Fruit fly (Drosophila melanogaster) whole organism, embryonic: Measurements from ENCODE around the gene CG15221.

Experiments
- CG10321 ChIP-seq: fragments of 200-800 bp; sonication (Bioruptor generic); IDR thresholded peaks from 2 replicates; pipeline ENCODE4 v1.3.6; 2022; ENCODE audit warnings: missing biosample characterization, missing genetic modification characterization
- CG10462 ChIP-seq: fragments of 200-800 bp; sonication (Bioruptor generic); optimal IDR thresholded peaks from 2 replicates; lab custom pipeline; 2016; ENCODE audit warnings: missing biosample characterization, missing genetic modification characterization
- CG10959 ChIP-seq: fragments of 200-800 bp; sonication (Bioruptor generic); IDR thresholded peaks from 2 replicates; pipeline ENCODE4 v1.3.6; 2022; ENCODE audit warnings: missing biosample characterization, missing genetic modification characterization
- CG11093 ChIP-seq: fragments of 200-800 bp; sonication (Bioruptor generic); IDR thresholded peaks from 3 replicates; pipeline ENCODE4 v1.3.6; 2022; ENCODE audit warnings: missing biosample characterization, missing genetic modification characterization
- CG12769 ChIP-seq: fragments of 200-800 bp; sonication (Bioruptor generic); optimal IDR thresholded peaks from 2 replicates; lab custom pipeline; 2019; ENCODE audit warnings: missing biosample characterization, mild to moderate bottlenecking, missing genetic modification characterization, moderate library complexity
- CG14050 ChIP-seq: fragments of 200-800 bp; sonication (Bioruptor generic); IDR thresholded peaks from 3 replicates; pipeline ENCODE4 v1.3.6; 2022; ENCODE audit warnings: missing biosample characterization, missing genetic modification characterization
- CG1529 ChIP-seq: fragments of 200-800 bp; sonication (Bioruptor generic); optimal IDR thresholded peaks from 3 replicates; lab custom pipeline; 2018; ENCODE audit warnings: missing biosample characterization, missing genetic modification characterization
- CG1647 ChIP-seq: fragments of 200-800 bp; sonication (Bioruptor generic); optimal IDR thresholded peaks from 3 replicates; lab custom pipeline; 2016; ENCODE audit warnings: missing biosample characterization, missing genetic modification characterization
- CG16815 ChIP-seq: fragments of 200-800 bp; sonication (Bioruptor generic); optimal IDR thresholded peaks from 3 replicates; lab custom pipeline; 2017; ENCODE audit warnings: missing biosample characterization, mild to moderate bottlenecking, missing genetic modification characterization
- CG33213 ChIP-seq: fragments of 200-800 bp; sonication (Bioruptor generic); optimal IDR thresholded peaks from 3 replicates; lab custom pipeline; 2016; ENCODE audit warnings: missing biosample characterization, missing genetic modification characterization
- CG3407 ChIP-seq: fragments of 200-800 bp; sonication (Bioruptor generic); optimal IDR thresholded peaks from 2 replicates; lab custom pipeline; 2018; ENCODE audit warnings: missing biosample characterization, mild to moderate bottlenecking, missing genetic modification characterization
- CG3838 ChIP-seq: fragments of 200-800 bp; sonication (Bioruptor generic); optimal IDR thresholded peaks from 3 replicates; lab custom pipeline; 2016; ENCODE audit warnings: missing biosample characterization, missing genetic modification characterization
- CG5180 ChIP-seq: fragments of 200-800 bp; sonication (Bioruptor generic); optimal IDR thresholded peaks from 3 replicates; lab custom pipeline; 2017; ENCODE audit warnings: missing biosample characterization, missing genetic modification characterization, mild to moderate bottlenecking, moderate library complexity, missing genetic modification reagents
- CG5245 ChIP-seq: fragments of 200-800 bp; sonication (Bioruptor generic); optimal IDR thresholded peaks from 3 replicates; lab custom pipeline; 2016; ENCODE audit warnings: missing biosample characterization, missing genetic modification characterization
- CG5953 ChIP-seq: fragments of 200-800 bp; sonication (Bioruptor generic); IDR thresholded peaks from 2 replicates; pipeline ENCODE4 v1.3.6; 2022; ENCODE audit warnings: missing biosample characterization, missing genetic modification characterization
- CG6175 ChIP-seq: fragments of 200-800 bp; sonication (Bioruptor generic); IDR thresholded peaks from 3 replicates; pipeline ENCODE4 v1.3.6; 2022; ENCODE audit warnings: missing biosample characterization, missing genetic modification characterization
- CG6254 ChIP-seq: fragments of 200-800 bp; sonication (Bioruptor generic); optimal IDR thresholded peaks from 3 replicates; lab custom pipeline; 2017; ENCODE audit warnings: mild to moderate bottlenecking, missing biosample characterization, missing genetic modification reagents, missing genetic modification characterization
- CG9876 ChIP-seq: fragments of 200-800 bp; sonication (Bioruptor generic); optimal IDR thresholded peaks from 2 replicates; lab custom pipeline; 2016; ENCODE audit warnings: missing biosample characterization, missing genetic modification characterization
- Deaf1 ChIP-seq: fragments of 200-800 bp; optimal IDR thresholded peaks from 3 replicates; lab custom pipeline; 2019; ENCODE audit warnings: missing biosample characterization, mild to moderate bottlenecking, missing genetic modification characterization, moderate library complexity
- Elba2 ChIP-seq: fragments of 200-800 bp; sonication (Bioruptor generic); optimal IDR thresholded peaks from 3 replicates; lab custom pipeline; 2016; ENCODE audit warnings: missing biosample characterization, missing genetic modification characterization
- Fer2 ChIP-seq: fragments of 200-800 bp; sonication (Bioruptor generic); optimal IDR thresholded peaks from 2 replicates; lab custom pipeline; 2018; ENCODE audit warnings: missing biosample characterization, mild to moderate bottlenecking, missing genetic modification characterization, moderate library complexity
- Lhr ChIP-seq: fragments of 200-800 bp; sonication (Bioruptor generic); optimal IDR thresholded peaks from 3 replicates; lab custom pipeline; 2017; ENCODE audit warnings: mild to moderate bottlenecking, missing biosample characterization, missing genetic modification reagents, missing genetic modification characterization
- Med ChIP-seq: fragments of 200-800 bp; sonication (Bioruptor generic); peaks from one replicate; lab custom pipeline; 2016; ENCODE audit warnings: missing biosample characterization, missing genetic modification characterization, mild to moderate bottlenecking, inconsistent platforms, moderate library complexity
- Nf-YC ChIP-seq: fragments of 200-800 bp; optimal IDR thresholded peaks from 3 replicates; lab custom pipeline; 2019; ENCODE audit warnings: missing biosample characterization, mild to moderate bottlenecking, missing genetic modification characterization, moderate library complexity
- Oli ChIP-seq: fragments of 200-800 bp; sonication (Bioruptor generic); optimal IDR thresholded peaks from 2 replicates; lab custom pipeline; 2018; ENCODE audit warnings: missing biosample characterization, mild to moderate bottlenecking, missing genetic modification characterization, moderate library complexity
- Opbp ChIP-seq: fragments of 200-800 bp; sonication (Bioruptor generic); IDR thresholded peaks from 3 replicates; pipeline ENCODE4 v1.3.6; 2022; ENCODE audit warnings: missing biosample characterization, missing genetic modification characterization; ENCODE audit not compliant: partially characterized antibody
- Optix ChIP-seq: fragments of 200-800 bp; sonication (Bioruptor generic); IDR thresholded peaks from 3 replicates; pipeline ENCODE4 v1.3.6; 2022; ENCODE audit warnings: missing biosample characterization, missing genetic modification characterization
- Poxn ChIP-seq: fragments of 200-800 bp; sonication (Bioruptor generic); IDR thresholded peaks from 2 replicates; pipeline ENCODE4 v1.3.6; 2022; ENCODE audit warnings: missing biosample characterization, missing genetic modification characterization
- Side ChIP-seq: fragments of 200-800 bp; sonication (Bioruptor generic); optimal IDR thresholded peaks from 2 replicates; lab custom pipeline; 2016; ENCODE audit warnings: missing biosample characterization, missing genetic modification characterization
- ara ChIP-seq: fragments of 200-800 bp; sonication (Bioruptor generic); IDR thresholded peaks from 2 replicates; pipeline ENCODE4 v1.3.6; 2022; ENCODE audit warnings: missing biosample characterization, missing genetic modification characterization
- az2 ChIP-seq: fragments of 200-800 bp; sonication (Bioruptor generic); optimal IDR thresholded peaks from 3 replicates; lab custom pipeline; 2016; ENCODE audit warnings: missing biosample characterization, missing genetic modification characterization
- crol ChIP-seq: fragments of 200-800 bp; sonication (Bioruptor generic); IDR thresholded peaks from 2 replicates; pipeline ENCODE4 v1.3.6; 2022; ENCODE audit warnings: missing biosample characterization, missing genetic modification characterization
- cwo ChIP-seq: fragments of 200-800 bp; sonication (Bioruptor generic); optimal IDR thresholded peaks from 3 replicates; lab custom pipeline; 2017; ENCODE audit warnings: missing biosample characterization, missing genetic modification characterization, mild to moderate bottlenecking, moderate library complexity, missing genetic modification reagents
- dati ChIP-seq: fragments of 200-800 bp; sonication (Bioruptor generic); IDR thresholded peaks from 2 replicates; pipeline ENCODE4 v1.3.6; 2022; ENCODE audit warnings: missing biosample characterization, missing genetic modification characterization
- dmrt99B ChIP-seq: fragments of 200-800 bp; sonication (Bioruptor generic); optimal IDR thresholded peaks from 2 replicates; lab custom pipeline; 2018; ENCODE audit warnings: missing biosample characterization, mild to moderate bottlenecking, missing genetic modification characterization, moderate library complexity
- en ChIP-seq: fragments of 200-800 bp; sonication (Bioruptor generic); optimal IDR thresholded peaks from 2 replicates; lab custom pipeline; 2016; ENCODE audit warnings: missing biosample characterization, missing genetic modification characterization
- gce ChIP-seq: fragments of 200-800 bp; sonication (Bioruptor generic); IDR thresholded peaks from 3 replicates; pipeline ENCODE4 v1.3.6; 2022; ENCODE audit warnings: missing biosample characterization, missing genetic modification characterization
- gro ChIP-seq: fragments of 200-800 bp; sonication (Bioruptor generic); optimal IDR thresholded peaks from 2 replicates; lab custom pipeline; 2016; ENCODE audit warnings: missing biosample characterization, missing genetic modification characterization
- gsb-n ChIP-seq: fragments of 200-800 bp; sonication (Bioruptor generic); optimal IDR thresholded peaks from 3 replicates; lab custom pipeline; 2018; ENCODE audit warnings: missing biosample characterization, mild to moderate bottlenecking, missing genetic modification characterization
- gt ChIP-seq: fragments of 200-800 bp; sonication (Bioruptor generic); IDR thresholded peaks from 2 replicates; pipeline ENCODE4 v1.3.6; 2022; ENCODE audit warnings: missing biosample characterization, missing genetic modification characterization
- hb ChIP-seq: fragments of 200-800 bp; sonication (Bioruptor generic); IDR thresholded peaks from 3 replicates; pipeline ENCODE4 v1.3.6; 2022; ENCODE audit warnings: missing biosample characterization, missing genetic modification characterization; ENCODE audit not compliant: partially characterized antibody
- her ChIP-seq: fragments of 200-800 bp; sonication (Bioruptor generic); optimal IDR thresholded peaks from 2 replicates; lab custom pipeline; 2016; ENCODE audit warnings: missing biosample characterization, missing genetic modification characterization
- jigr1 ChIP-seq: fragments of 200-800 bp; sonication (Bioruptor generic); IDR thresholded peaks from 3 replicates; pipeline ENCODE4 v1.3.6; 2022; ENCODE audit warnings: missing biosample characterization, missing genetic modification characterization
- org-1 ChIP-seq: fragments of 200-800 bp; sonication (Bioruptor generic); optimal IDR thresholded peaks from 2 replicates; lab custom pipeline; 2017; ENCODE audit warnings: missing biosample characterization, missing genetic modification characterization
- sc ChIP-seq, 3 experiments: fragments of >200 bp in 2 of 3; fragments of 200-800 bp in 1 of 3; sonication (Bioruptor generic) in 1 of 3; optimal IDR thresholded peaks; 2 replicates in 2 of 3; 3 replicates in 1 of 3; lab custom pipeline; 2017; ENCODE audit warnings: mild to moderate bottlenecking in 1 of 3, missing biosample characterization in 1 of 3, missing genetic modification characterization in 1 of 3, missing genetic modification reagents in 1 of 3
- slbo ChIP-seq: fragments of 200-800 bp; sonication (Bioruptor generic); IDR thresholded peaks from 2 replicates; pipeline ENCODE4 v1.3.6; 2022; ENCODE audit warnings: missing biosample characterization, missing genetic modification characterization
- tio ChIP-seq: fragments of 200-800 bp; sonication (Bioruptor generic); optimal IDR thresholded peaks from 2 replicates; lab custom pipeline; 2017; ENCODE audit warnings: missing biosample characterization, missing genetic modification characterization, inconsistent platforms
- tll ChIP-seq, 2 experiments: fragments of 200-800 bp in 1 of 2; fragments of >200 bp in 1 of 2; sonication (Bioruptor generic) in 1 of 2; optimal IDR thresholded peaks; 2 replicates each; lab custom pipeline; 2017 to 2019; ENCODE audit warnings: missing biosample characterization in 2 of 2, missing genetic modification characterization in 2 of 2, mild to moderate bottlenecking in 1 of 2, moderate library complexity in 1 of 2
- toy ChIP-seq: fragments of 200-800 bp; sonication (Bioruptor generic); IDR thresholded peaks from 2 replicates; pipeline ENCODE4 v1.3.6; 2022; ENCODE audit warnings: missing biosample characterization, missing genetic modification characterization
- trem ChIP-seq: fragments of 200-800 bp; optimal IDR thresholded peaks from 3 replicates; lab custom pipeline; 2019; ENCODE audit warnings: missing biosample characterization, mild to moderate bottlenecking, missing genetic modification characterization, moderate library complexity

CG15221 gene

dm6 chrX:11775987-11776587 lies 52.0 kb downstream of the CG15221 start (continued):
- TF ChIP-seq CG3838 (no peak), cwo (GFP tag; lab: Kevin White, UChicago) (peak; percentile 18), slbo (GFP tag; lab: Robert Waterston, UW) (no peak), hb (GFP tag; lab: Robert Waterston, UW) (no peak), Opbp (GFP tag; lab: Robert Waterston, UW) (no peak), CG11093 (GFP tag; lab: Robert Waterston, UW) (0 out of 3 replicates have a peak, but pooled peaks have one; percentile 34), Poxn (GFP tag; lab: Robert Waterston, UW) (no peak), CG5245 (GFP tag; lab: Kevin White, UChicago) (peak; percentile 38), Nf-YC (tag; lab: Kevin White, UChicago) (no peak), gce (GFP tag; lab: Robert Waterston, UW) (no peak), CG1529 (peak; percentile 50), jigr1 (GFP tag; lab: Robert Waterston, UW) (no peak), en (GFP tag; lab: Kevin White, UChicago) (no peak), gsb-n (tag; lab: Kevin White, UChicago) (peak; percentile 41), dmrt99B (tag; lab: Kevin White, UChicago) (peak; percentile 55), CG5953 (GFP tag; lab: Robert Waterston, UW) (no peak), CG6254 (GFP tag; lab: Kevin White, UChicago) (peak; percentile 45), CG10462 (GFP tag; lab: Kevin White, UChicago) (no peak), CG9876 (GFP tag; lab: Kevin White, UChicago) (no peak), tll (GFP tag; optimal IDR thresholded peaks at IDR 0.05; lab: Kevin White, UChicago) (no peak), crol (GFP tag; lab: Robert Waterston, UW) (peak; percentile 65), trem (tag; lab: Kevin White, UChicago) (peak; percentile 39), CG6175 (GFP tag; lab: Robert Waterston, UW) (no peak), ara (GFP tag; lab: Robert Waterston, UW) (peak; percentile 73), Elba2 (GFP tag; lab: Kevin White, UChicago) (no peak), CG12769 (tag; lab: Kevin White, UChicago) (no peak), gro (GFP tag; lab: Kevin White, UChicago) (no peak), CG16815 (GFP tag; lab: Kevin White, UChicago) (peak; percentile 63), her (GFP tag; lab: Kevin White, UChicago) (no peak), Side (GFP tag; lab: Kevin White, UChicago) (peak; percentile 40), Oli (tag; lab: Kevin White, UChicago) (peak; percentile 53), CG5180 (GFP tag; lab: Kevin White, UChicago) (no peak), CG14050 (no peak), toy (GFP tag; lab: Robert Waterston, UW) (no peak), Lhr (GFP tag; lab: Kevin White, UChicago) (peak; percentile 12), Fer2 (tag; lab: Kevin White, UChicago) (no peak), CG1647 (no peak), dati (no peak), Optix (GFP tag; lab: Robert Waterston, UW) (peak; percentile 56; the same call in 1 of the 3 replicates), gt (GFP tag; lab: Robert Waterston, UW) (0 out of 2 replicates have a peak, but pooled peaks have one; percentile 21), org-1 (GFP tag; lab: Kevin White, UChicago) (peak; percentile 44), tio (no peak), az2 (GFP tag; lab: Kevin White, UChicago) (peak; percentile 53), Deaf1 (tag; lab: Kevin White, UChicago) (peak; percentile 25), CG33213 (GFP tag; lab: Kevin White, UChicago) (no peak), CG10959 (GFP tag; lab: Robert Waterston, UW) (peak; percentile 41; the same call in 1 of the 2 replicates), Med (GFP tag; lab: Kevin White, UChicago) (peak; percentile 71), CG10321 (GFP tag; lab: Robert Waterston, UW) (no peak), CG3407 (GFP tag; lab: Kevin White, UChicago) (peak; percentile 43), sc (optimal IDR thresholded peaks at IDR 0.05; lab: Kevin White, UChicago) (no peak), sc (GFP tag; optimal IDR thresholded peaks at IDR 0.05; lab: Kevin White, UChicago) (peak; percentile 44)
